Worm (Caenorhabditis elegans) whole organism, midembryonic: ENCODE data around the gene K11H3.2.

Experiments
- T22C8.4 ChIP-seq: fragments of 200-800 bp; sonication (Bioruptor generic); IDR thresholded peaks from 2 replicates; pipeline ENCODE4 v1.3.6; 2022; ENCODE audit warnings: missing genetic modification characterization, missing compliant biosample characterization
- med-1 ChIP-seq: sonication (generic microtip); optimal IDR thresholded peaks from 2 replicates; lab custom pipeline; 2017; ENCODE audit warnings: missing genetic modification characterization, mild to moderate bottlenecking, missing compliant biosample characterization, antibody characterized with exemption, missing genetic modification reagents; ENCODE audit not compliant: insufficient read depth

DNA sequence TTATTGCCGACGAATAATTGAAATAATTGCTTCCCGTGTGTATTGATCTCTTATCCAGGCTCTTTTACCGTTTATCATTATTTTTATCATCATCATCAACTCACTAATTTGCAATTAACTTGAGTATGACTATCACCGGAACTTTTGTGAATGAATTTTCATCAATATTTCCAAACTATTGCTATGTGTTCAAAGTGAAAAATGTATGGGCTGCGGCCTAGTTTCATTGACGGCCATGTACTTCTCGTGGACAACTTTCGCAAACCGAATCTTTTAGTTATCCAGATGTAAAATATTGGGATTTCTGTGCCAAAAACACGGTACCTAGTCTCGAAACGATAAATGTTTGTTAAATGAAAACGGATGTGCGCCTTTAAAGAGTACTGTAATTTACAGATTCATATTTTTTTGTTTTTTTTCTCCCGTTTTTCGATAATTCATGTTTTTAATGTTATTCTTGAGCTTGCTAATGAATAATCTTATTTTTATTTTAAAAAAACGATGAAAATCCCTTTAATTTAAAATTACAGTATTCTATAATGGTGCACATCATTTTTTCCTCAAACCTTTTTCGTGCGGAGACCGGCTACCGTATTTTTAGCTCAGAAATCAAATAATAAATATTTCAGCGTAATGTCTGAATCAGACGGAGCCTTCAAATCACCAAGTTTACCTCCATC, 47.6 kb upstream of the K11H3.2 start, which contains the start of gene ZK632.2:
- TF ChIP-seq T22C8.4 (GFP tag; lab: Robert Waterston, UW) (no peak), med-1 (no peak)
